Worm (Caenorhabditis elegans) whole organism, midembryonic: ENCODE measurements around the gene pqn-96.

ENCODE experiments used
- T22C8.4 ChIP-seq: fragments of 200-800 bp; sonication (Bioruptor generic); IDR thresholded peaks from 2 replicates; pipeline ENCODE4 v1.3.6; 2022; ENCODE audit warnings: missing genetic modification characterization, missing compliant biosample characterization
- cog-1 ChIP-seq: sonication (generic microtip); optimal IDR thresholded peaks from 2 replicates; lab custom pipeline; 2016; ENCODE audit warnings: missing genetic modification characterization, missing compliant biosample characterization
- flt-1 ChIP-seq: fragments of 200-800 bp; sonication (Bioruptor generic); IDR thresholded peaks from 2 replicates; pipeline ENCODE4 v1.3.6; 2022; ENCODE audit warnings: missing genetic modification characterization, missing compliant biosample characterization
- klf-2 ChIP-seq: fragments of 200-800 bp; sonication (Bioruptor generic); conservative IDR thresholded peaks from 2 replicates; pipeline ENCODE4 v1.3.6; 2022; ENCODE audit warnings: missing genetic modification reagents, missing genetic modification characterization, missing compliant biosample characterization
- med-1 ChIP-seq: sonication (generic microtip); optimal IDR thresholded peaks from 2 replicates; lab custom pipeline; 2017; ENCODE audit warnings: missing genetic modification characterization, mild to moderate bottlenecking, missing compliant biosample characterization, antibody characterized with exemption, missing genetic modification reagents; ENCODE audit not compliant: insufficient read depth
- ref-1 ChIP-seq: fragments of 200-800 bp; sonication (Bioruptor generic); conservative IDR thresholded peaks from 2 replicates; pipeline ENCODE4 v1.3.6; 2022; ENCODE audit warnings: missing genetic modification reagents, missing genetic modification characterization, missing compliant biosample characterization
- tab-1 ChIP-seq: fragments of 200-800 bp; sonication (Bioruptor generic); IDR thresholded peaks from 2 replicates; pipeline ENCODE4 v1.3.6; 2022; ENCODE audit warnings: missing genetic modification characterization, missing compliant biosample characterization
- ztf-23 ChIP-seq: fragments of 200-800 bp; sonication (Bioruptor generic); IDR thresholded peaks from 2 replicates; pipeline ENCODE4 v1.3.6; 2022; ENCODE audit warnings: missing genetic modification reagents, missing genetic modification characterization, missing compliant biosample characterization
- ztf-29 ChIP-seq: fragments of 200-800 bp; sonication (Bioruptor generic); IDR thresholded peaks from 2 replicates; pipeline ENCODE4 v1.3.6; 2022; ENCODE audit warnings: missing genetic modification reagents, missing genetic modification characterization, missing compliant biosample characterization

DNA sequence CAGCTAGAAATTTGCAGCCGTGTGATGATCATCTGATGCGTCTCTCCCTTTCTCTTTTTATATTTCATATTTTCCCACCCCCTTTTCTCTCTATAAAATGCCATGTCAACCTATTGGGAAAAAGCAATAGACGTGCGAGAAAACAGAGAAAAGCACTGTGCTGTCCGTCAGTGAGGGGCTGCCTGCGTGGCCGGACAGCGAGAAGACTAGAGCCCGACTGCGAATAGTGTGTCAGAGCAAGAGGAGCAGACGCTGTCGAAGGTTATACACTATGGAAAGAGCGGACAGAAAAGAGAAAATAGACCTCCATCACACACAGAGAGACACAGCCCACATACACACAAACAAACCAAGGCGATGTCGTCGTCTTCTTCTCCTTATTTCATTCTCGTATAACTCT, 14.1 kb downstream of the pqn-96 start:
- no peak for TF ChIP-seq tab-1 (GFP tag; lab: Robert Waterston, UW)
- TF ChIP-seq med-1 (GFP tag; lab: Kevin White, UChicago) = no peak
- no peak for TF ChIP-seq ref-1 (GFP tag; lab: Robert Waterston, UW)
- no peak for TF ChIP-seq klf-2 (GFP tag; lab: Robert Waterston, UW)
- no peak for TF ChIP-seq flt-1
- peak; percentile 59; the same call in 1 of the 2 replicates for TF ChIP-seq ztf-29 (GFP tag; lab: Robert Waterston, UW)
- TF ChIP-seq T22C8.4 (GFP tag; lab: Robert Waterston, UW) = no peak
- peak; percentile 62 for TF ChIP-seq cog-1 (tag; lab: Kevin White, UChicago)
- peak; percentile 40; the same call in 1 of the 2 replicates for TF ChIP-seq ztf-23 (GFP tag; lab: Robert Waterston, UW)
